Fruit fly (Drosophila melanogaster): ENCODE results near the gene CG18628.

DNA sequence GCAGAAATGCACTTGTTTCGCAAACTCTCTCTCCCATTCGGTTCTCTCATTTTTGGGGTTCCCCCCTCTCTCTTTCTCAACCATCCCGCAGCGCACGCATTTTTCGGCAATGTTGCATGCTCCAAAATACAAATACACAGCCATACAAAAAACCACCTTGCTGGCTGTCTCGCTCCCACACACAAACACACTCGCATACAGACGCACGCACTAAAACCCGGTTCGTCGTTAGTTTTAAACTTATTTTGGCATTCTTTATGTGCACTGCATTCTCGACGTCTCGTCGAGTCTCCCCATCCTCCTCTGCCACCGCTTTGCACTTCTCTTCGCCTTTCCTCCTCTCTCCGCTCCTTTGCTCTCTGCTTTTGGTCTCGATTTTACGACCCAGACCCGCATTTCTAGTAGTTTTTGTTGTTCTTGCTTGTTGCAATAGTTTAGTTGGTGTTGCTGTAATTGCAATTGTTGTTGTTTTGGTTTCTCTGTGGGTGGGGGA lies 27.0 kb downstream of the CG18628 start:
- TF ChIP-seq CG17361 (GFP tag; IDR thresholded peaks at IDR 0.05) (no peak), Fer1 (GFP tag; optimal IDR thresholded peaks at IDR 0.05) (no peak), Sry-δ (GFP tag; optimal IDR thresholded peaks at IDR 0.05) (no peak), D (optimal IDR thresholded peaks at IDR 0.05) (no peak), D (GFP tag; optimal IDR thresholded peaks at IDR 0.05) (no peak), salm (tag; optimal IDR thresholded peaks at IDR 0.05) (no peak), Gug (GFP tag; IDR thresholded peaks at IDR 0.05) (no peak), Gsc (GFP tag; IDR thresholded peaks at IDR 0.05) (no peak), cato (GFP tag; optimal IDR thresholded peaks at IDR 0.05; ENCODE audit: borderline replicate concordance) (no peak), Hr51 (GFP tag; optimal IDR thresholded peaks at IDR 0.05) (no peak)
